Worm (Caenorhabditis elegans) whole organism, L3 larva: Measurements from ENCODE around the gene srw-103.
A peak's percentile ranks its signal among the peaks of the same experiment; 100 is the strongest.

Experiments used
- ZK546.5 ChIP-seq: sonication (generic microtip); optimal IDR thresholded peaks from 2 replicates; lab custom pipeline; 2017; ENCODE audit warnings: missing biosample characterization, missing genetic modification characterization
- aly-2 ChIP-seq: fragments of 150-350 bp; optimal IDR thresholded peaks from 2 replicates; lab custom pipeline; 2014; ENCODE audit warnings: missing biosample characterization, missing genetic modification characterization
- ama-1 ChIP-seq: fragments of 150-350 bp; optimal IDR thresholded peaks from 2 replicates; lab custom pipeline; 2018
- ceh-16 ChIP-seq: sonication (generic microtip); optimal IDR thresholded peaks from 2 replicates; lab custom pipeline; 2017; ENCODE audit warnings: missing biosample characterization, missing genetic modification characterization
- ceh-28 ChIP-seq: fragments of 150-350 bp; optimal IDR thresholded peaks from 2 replicates; lab custom pipeline; 2014; ENCODE audit warnings: missing biosample characterization, missing genetic modification reagents, missing genetic modification characterization
- ceh-9 ChIP-seq: sonication (generic microtip); optimal IDR thresholded peaks from 2 replicates; lab custom pipeline; 2018; ENCODE audit warnings: missing biosample characterization, missing genetic modification characterization
- egl-27 ChIP-seq: sonication (generic microtip); optimal IDR thresholded peaks from 4 replicates; lab custom pipeline; 2017; ENCODE audit warnings: missing biosample characterization, missing genetic modification reagents, missing genetic modification characterization
- elt-1 ChIP-seq: fragments of 150-350 bp; optimal IDR thresholded peaks from 2 replicates; lab custom pipeline; 2014; ENCODE audit warnings: missing biosample characterization, missing genetic modification characterization
- elt-2 ChIP-seq: sonication (generic microtip); optimal IDR thresholded peaks from 2 replicates; lab custom pipeline; 2016; ENCODE audit warnings: missing genetic modification reagents, mild to moderate bottlenecking, missing genetic modification characterization, missing compliant biosample characterization
- elt-3 ChIP-seq, 3 experiments: fragments of 150-350 bp in 1 of 3; sonication (generic microtip) in 2 of 3; optimal IDR thresholded peaks; 2 replicates in 2 of 3; 4 replicates in 1 of 3; lab custom pipeline; 2014 to 2017; ENCODE audit warnings: missing biosample characterization in 3 of 3, missing genetic modification characterization in 3 of 3
- fkh-10 ChIP-seq: sonication (generic microtip); optimal IDR thresholded peaks from 2 replicates; lab custom pipeline; 2017; ENCODE audit warnings: missing biosample characterization, missing genetic modification reagents, missing genetic modification characterization
- fkh-2 ChIP-seq: fragments of 150-350 bp; optimal IDR thresholded peaks from 2 replicates; lab custom pipeline; 2014; ENCODE audit warnings: missing biosample characterization, missing genetic modification reagents, missing genetic modification characterization
- fos-1 ChIP-seq: fragments of 150-350 bp; optimal IDR thresholded peaks from 2 replicates; lab custom pipeline; 2014; ENCODE audit warnings: missing biosample characterization, missing genetic modification characterization
- hmg-11 ChIP-seq: sonication (generic microtip); optimal IDR thresholded peaks from 2 replicates; lab custom pipeline; 2016; ENCODE audit warnings: missing genetic modification characterization, missing compliant biosample characterization
- jun-1 ChIP-seq: fragments of 150-350 bp; optimal IDR thresholded peaks from 2 replicates; lab custom pipeline; 2014; ENCODE audit warnings: missing biosample characterization, missing genetic modification reagents, missing genetic modification characterization
- lin-15B ChIP-seq: fragments of 150-350 bp; optimal IDR thresholded peaks from 2 replicates; lab custom pipeline; 2014; ENCODE audit warnings: missing biosample characterization, missing genetic modification characterization
- lsy-12 ChIP-seq: sonication (generic microtip); optimal IDR thresholded peaks from 2 replicates; lab custom pipeline; 2016; ENCODE audit warnings: mild to moderate bottlenecking, missing genetic modification characterization, missing compliant biosample characterization
- mdl-1 ChIP-seq: fragments of 150-350 bp; optimal IDR thresholded peaks from 2 replicates; lab custom pipeline; 2014; ENCODE audit warnings: missing biosample characterization, missing genetic modification characterization
- mml-1 ChIP-seq: fragments of 150-350 bp; sonication (generic microtip); optimal IDR thresholded peaks from 3 replicates; lab custom pipeline; 2014; ENCODE audit warnings: missing biosample characterization, missing genetic modification characterization
- nfya-1 ChIP-seq: sonication (generic microtip); optimal IDR thresholded peaks from 2 replicates; lab custom pipeline; 2017; ENCODE audit warnings: missing genetic modification characterization, mild to moderate bottlenecking, missing compliant biosample characterization, antibody characterized with exemption, moderate library complexity; ENCODE audit not compliant: insufficient read depth
- nhr-12 ChIP-seq: fragments of 150-350 bp; optimal IDR thresholded peaks from 2 replicates; lab custom pipeline; 2014; ENCODE audit warnings: missing biosample characterization, missing genetic modification characterization
- nhr-237 ChIP-seq: fragments of 150-350 bp; optimal IDR thresholded peaks from 2 replicates; lab custom pipeline; 2014; ENCODE audit warnings: missing biosample characterization, missing genetic modification characterization
- nhr-25 ChIP-seq: sonication (generic microtip); optimal IDR thresholded peaks from 2 replicates; lab custom pipeline; 2017; ENCODE audit warnings: missing biosample characterization, missing genetic modification characterization
- nhr-28 ChIP-seq: fragments of 150-350 bp; optimal IDR thresholded peaks from 2 replicates; lab custom pipeline; 2014; ENCODE audit warnings: missing biosample characterization, missing genetic modification characterization
- nhr-43 ChIP-seq: sonication (generic microtip); optimal IDR thresholded peaks from 2 replicates; lab custom pipeline; 2016; ENCODE audit warnings: mild to moderate bottlenecking, missing genetic modification characterization, missing compliant biosample characterization; ENCODE audit not compliant: poor library complexity, severe bottlenecking
- nhr-76 ChIP-seq: fragments of 150-350 bp; sonication (generic microtip); optimal IDR thresholded peaks from 5 replicates; lab custom pipeline; 2014; ENCODE audit warnings: missing biosample characterization, missing genetic modification characterization
- pqm-1 ChIP-seq: fragments of 150-350 bp; optimal IDR thresholded peaks from 2 replicates; lab custom pipeline; 2017; ENCODE audit warnings: missing biosample characterization, missing genetic modification characterization, inconsistent platforms
- sea-2 ChIP-seq: fragments of 150-350 bp; sonication (generic microtip); optimal IDR thresholded peaks from 4 replicates; lab custom pipeline; 2014; ENCODE audit warnings: missing biosample characterization, missing genetic modification reagents, missing genetic modification characterization
- skn-1 ChIP-seq: fragments of 150-350 bp; optimal IDR thresholded peaks from 2 replicates; lab custom pipeline; 2014; ENCODE audit warnings: missing biosample characterization, missing genetic modification characterization
- snpc-4 ChIP-seq: fragments of 150-350 bp; optimal IDR thresholded peaks from 2 replicates; lab custom pipeline; 2014; ENCODE audit warnings: missing biosample characterization, missing genetic modification characterization
- tbx-2 ChIP-seq: sonication (generic microtip); optimal IDR thresholded peaks from 2 replicates; lab custom pipeline; 2016; ENCODE audit warnings: mild to moderate bottlenecking, missing genetic modification characterization, missing compliant biosample characterization
- unc-39 ChIP-seq: sonication (generic microtip); optimal IDR thresholded peaks from 4 replicates; lab custom pipeline; 2017; ENCODE audit warnings: missing biosample characterization, missing genetic modification characterization
- unc-62 ChIP-seq: fragments of 150-350 bp; sonication (generic microtip); optimal IDR thresholded peaks from 4 replicates; lab custom pipeline; 2014; ENCODE audit warnings: missing biosample characterization, missing genetic modification reagents, missing genetic modification characterization
- zag-1 ChIP-seq: fragments of 150-350 bp; optimal IDR thresholded peaks from 2 replicates; lab custom pipeline; 2014; ENCODE audit warnings: missing biosample characterization, missing genetic modification characterization
- ztf-11 ChIP-seq: fragments of 150-350 bp; optimal IDR thresholded peaks from 2 replicates; lab custom pipeline; 2014; ENCODE audit warnings: missing biosample characterization, missing genetic modification characterization

srw-103 gene

ce11 chrV:1749053-1749452, 32.1 kb downstream of the srw-103 start, which contains the start of gene ZK697.8:
Gene ZK697.8 (minus strand): TSS chrV:1749153.
- no peak for TF ChIP-seq ceh-28 (tag; lab: Kevin White, UChicago)
- TF ChIP-seq zag-1 (tag; lab: Kevin White, UChicago), result no peak
- TF ChIP-seq nhr-28 (tag; lab: Kevin White, UChicago), result no peak
- no peak for TF ChIP-seq snpc-4 (tag; lab: Kevin White, UChicago)
- TF ChIP-seq elt-3 (tag; optimal IDR thresholded peaks at IDR 0.05; lab: Kevin White, UChicago), result no peak
- no peak for TF ChIP-seq unc-39 (tag; lab: Kevin White, UChicago)
- no peak for TF ChIP-seq ama-1 (lab: Kevin White, UChicago)
- TF ChIP-seq skn-1 (tag; lab: Kevin White, UChicago), result no peak
- no peak for TF ChIP-seq nhr-12
- no peak for TF ChIP-seq nhr-237
- TF ChIP-seq egl-27 (tag; lab: Kevin White, UChicago), result no peak
- no peak for TF ChIP-seq jun-1 (tag; lab: Kevin White, UChicago)

DNA sequence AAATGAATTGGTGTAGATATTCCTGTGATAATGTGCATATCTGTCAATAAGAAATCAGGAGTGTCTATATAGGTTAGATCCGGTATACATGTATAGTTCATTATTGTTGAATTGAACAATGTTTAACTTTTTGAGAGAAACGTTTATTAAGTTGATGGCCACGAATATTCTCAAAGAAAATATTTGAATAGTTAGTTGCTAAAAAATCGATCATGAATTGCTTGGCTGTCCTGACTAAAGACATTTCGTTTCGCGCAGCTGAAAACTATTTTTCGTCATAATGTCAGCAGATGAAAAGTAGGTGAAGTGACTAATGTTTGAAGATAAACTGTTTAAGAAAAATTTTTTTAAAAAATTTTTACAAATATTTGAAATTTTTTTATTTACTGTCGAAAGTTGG, 34.5 kb downstream of the srw-103 start, which contains the start of gene srh-199:
srh-199 (minus strand) TSS at position 101 of the 400 bp plus-strand sequence.
- TF ChIP-seq fos-1 (tag; lab: Kevin White, UChicago) (no peak), elt-3 (tag; optimal IDR thresholded peaks at IDR 0.05; lab: Kevin White, UChicago) (no peak), sea-2 (GFP tag; lab: Kevin White, UChicago) (no peak), nfya-1 (no peak), elt-2 (tag; lab: Kevin White, UChicago) (no peak), hmg-11 (no peak), aly-2 (no peak), mdl-1 (tag; lab: Kevin White, UChicago) (no peak), tbx-2 (tag; lab: Kevin White, UChicago) (no peak), nhr-76 (tag; lab: Kevin White, UChicago) (no peak), fkh-2 (no peak)
- TF ChIP-seq, all 47 proteins: peak for 0

DNA sequence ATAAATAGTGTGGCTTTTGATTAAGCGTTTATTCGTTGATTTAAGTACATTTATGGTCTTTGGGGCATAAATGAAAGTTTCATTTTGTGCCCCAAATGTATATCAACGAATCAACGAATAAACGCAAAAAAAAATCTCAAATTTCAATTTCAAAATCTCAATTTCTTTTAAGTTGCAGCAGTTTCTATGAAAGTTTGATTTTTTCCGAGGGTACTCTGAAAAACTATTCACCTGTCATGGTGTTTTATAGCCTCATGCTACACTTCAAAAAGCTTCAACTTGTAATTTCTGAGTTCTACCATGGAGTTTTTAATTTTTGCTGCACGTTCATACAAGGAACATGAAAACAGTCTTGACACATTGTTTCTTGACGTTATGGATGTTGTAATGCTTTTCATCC, 35.5 kb downstream of the srw-103 start, which contains the start of gene ZK697.1:
ZK697.1 (plus strand) TSS at position 301 of the 400 bp plus-strand sequence.
- TF ChIP-seq ama-1 (lab: Kevin White, UChicago) (no peak), lsy-12 (tag; lab: Kevin White, UChicago) (no peak), ceh-9 (tag; lab: Kevin White, UChicago) (no peak)

- TF ChIP-seq elt-3 (tag; optimal IDR thresholded peaks at IDR 0.05; lab: Kevin White, UChicago) (no peak), nfya-1 (no peak), ztf-11 (tag; lab: Kevin White, UChicago) (no peak), elt-1 (tag; lab: Kevin White, UChicago) (no peak), fkh-2 (no peak), lin-15B (tag; lab: Kevin White, UChicago) (no peak), nhr-76 (tag; lab: Kevin White, UChicago) (no peak), nhr-25 (no peak), snpc-4 (tag; lab: Kevin White, UChicago) (no peak), nhr-237 (no peak), ceh-16 (no peak), hmg-11 (no peak), fkh-10 (GFP tag; lab: Kevin White, UChicago) (no peak), unc-62 (GFP tag; lab: Kevin White, UChicago) (no peak)
Observed at ce11 chrV:1755589-1755988, 38.6 kb downstream of the srw-103 start, which contains the start of gene ZK697.14. Gene ZK697.14 (minus strand): TSS chrV:1755689.

DNA sequence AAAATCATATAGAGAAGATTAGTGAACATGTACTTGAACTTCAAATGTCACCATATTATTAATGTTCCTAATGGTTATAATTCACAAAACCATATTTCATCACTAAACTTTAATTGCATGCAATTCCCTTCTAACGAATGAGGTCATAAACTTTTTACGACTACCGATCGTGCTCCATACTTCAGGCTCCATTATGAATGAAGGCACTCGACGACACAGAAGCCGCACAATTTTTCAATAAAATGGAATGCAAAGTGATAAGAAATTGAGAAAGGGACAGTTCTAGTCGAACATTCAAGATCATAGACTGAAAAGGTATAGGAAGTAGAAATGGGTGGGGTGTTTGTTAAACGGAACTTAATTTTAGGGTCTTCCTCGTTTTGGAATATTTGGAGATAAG, 39.1 kb downstream of the srw-103 start:
- TF ChIP-seq nhr-43 (tag; lab: Kevin White, UChicago) (no peak), elt-2 (tag; lab: Kevin White, UChicago) (peak; percentile 64), pqm-1 (tag; lab: Kevin White, UChicago) (peak; percentile 7), mml-1 (tag; lab: Kevin White, UChicago) (no peak), hmg-11 (no peak), ZK546.5 (tag; lab: Kevin White, UChicago) (no peak)
